Fruit fly (Drosophila melanogaster): ENCODE data around the gene nAChRalpha6.

The nAChRalpha6 gene

DNA sequence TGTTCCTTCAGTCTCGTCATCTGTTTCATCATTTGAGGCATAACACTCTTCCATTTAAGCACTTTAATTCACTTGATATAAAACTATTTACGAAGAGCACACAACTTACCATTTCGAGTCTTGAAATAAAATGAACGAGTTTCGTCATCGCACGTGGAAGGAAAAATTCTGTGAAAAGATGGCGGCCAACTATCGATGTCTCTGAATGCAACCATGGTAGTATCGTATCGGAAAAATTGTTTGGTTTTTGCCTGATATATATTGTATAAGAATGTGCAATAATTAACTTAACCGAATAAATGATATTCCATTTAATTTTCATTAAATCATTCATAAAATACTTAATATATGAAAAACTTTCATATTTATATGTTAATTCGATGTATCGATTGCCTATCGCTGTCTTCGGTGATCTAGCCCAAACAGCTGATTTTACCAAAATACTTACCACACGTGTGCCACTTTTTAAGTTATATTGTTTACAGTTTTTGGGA is 8.9 kb upstream of the nAChRalpha6 start, which contains the start of gene Bka:
TSS of gene Bka (plus strand) at position 417 of the 494 bp plus-strand sequence.
- peak; percentile 87 for TF ChIP-seq CG11617 (GFP tag; optimal IDR thresholded peaks at IDR 0.05)
- TF ChIP-seq ovo (GFP tag; optimal IDR thresholded peaks at IDR 0.05): peak; percentile 18
- TF ChIP-seq kay (GFP tag; ENCODE audit: borderline replicate concordance): no peak
- peak; percentile 73 for TF ChIP-seq tj (GFP tag; optimal IDR thresholded peaks at IDR 0.05)
- no peak for TF ChIP-seq CG12768 (GFP tag; optimal IDR thresholded peaks at IDR 0.05)
- TF ChIP-seq pad (GFP tag; optimal IDR thresholded peaks at IDR 0.05): peak; percentile 48
- peak; percentile 100 for TF ChIP-seq Mnt (GFP tag; optimal IDR thresholded peaks at IDR 0.05)
- no peak for TF ChIP-seq cnc (optimal IDR thresholded peaks at IDR 0.05)
- TF ChIP-seq bab1 (GFP tag; optimal IDR thresholded peaks at IDR 0.05): peak; percentile 83
- TF ChIP-seq CG14711 (tag; optimal IDR thresholded peaks at IDR 0.05): peak; percentile 71
- peak; percentile 38 for TF ChIP-seq CG7045 (GFP tag; optimal IDR thresholded peaks at IDR 0.05)
- peak; percentile 44 for TF ChIP-seq Hr96 (GFP tag; optimal IDR thresholded peaks at IDR 0.05)
- peak; percentile 33 for TF ChIP-seq CG1620 (GFP tag; optimal IDR thresholded peaks at IDR 0.05)
- TF ChIP-seq CG5204 (GFP tag; optimal IDR thresholded peaks at IDR 0.05): no peak
- peak; percentile 19 for TF ChIP-seq cic (GFP tag; optimal IDR thresholded peaks at IDR 0.05)
- TF ChIP-seq CG7101 (tag; optimal IDR thresholded peaks at IDR 0.05): peak; percentile 81
- TF ChIP-seq Clk (GFP tag; optimal IDR thresholded peaks at IDR 0.05): no peak
- no peak for TF ChIP-seq toe (GFP tag; optimal IDR thresholded peaks at IDR 0.05)
- peak; percentile 71 for TF ChIP-seq CG33017 (tag; optimal IDR thresholded peaks at IDR 0.05)
- peak; percentile 69 for TF ChIP-seq Crg-1 (GFP tag; optimal IDR thresholded peaks at IDR 0.05)

dm6 chr2L:9894193-9894592 is 8.1 kb upstream of the nAChRalpha6 start:
- TF ChIP-seq bab1 (GFP tag; optimal IDR thresholded peaks at IDR 0.05): no peak
- no peak for TF ChIP-seq CG7101 (tag; optimal IDR thresholded peaks at IDR 0.05)
- TF ChIP-seq Crg-1 (GFP tag; optimal IDR thresholded peaks at IDR 0.05): no peak
- no peak for TF ChIP-seq CG7045 (GFP tag; optimal IDR thresholded peaks at IDR 0.05)
- TF ChIP-seq CG1620 (GFP tag; optimal IDR thresholded peaks at IDR 0.05): no peak
- no peak for TF ChIP-seq tj (GFP tag; optimal IDR thresholded peaks at IDR 0.05)
- no peak for TF ChIP-seq CG14711 (tag; optimal IDR thresholded peaks at IDR 0.05)
- TF ChIP-seq kay (GFP tag; ENCODE audit: borderline replicate concordance): no peak
- TF ChIP-seq CG5204 (GFP tag; optimal IDR thresholded peaks at IDR 0.05): no peak
- no peak for TF ChIP-seq CG11617 (GFP tag; optimal IDR thresholded peaks at IDR 0.05)
- no peak for TF ChIP-seq toe (GFP tag; optimal IDR thresholded peaks at IDR 0.05)
- no peak for TF ChIP-seq ovo (GFP tag; optimal IDR thresholded peaks at IDR 0.05)
- TF ChIP-seq pad (GFP tag; optimal IDR thresholded peaks at IDR 0.05): no peak
- no peak for TF ChIP-seq Clk (GFP tag; optimal IDR thresholded peaks at IDR 0.05)
- TF ChIP-seq cic (GFP tag; optimal IDR thresholded peaks at IDR 0.05): no peak
- no peak for TF ChIP-seq CG33017 (tag; optimal IDR thresholded peaks at IDR 0.05)

dm6 chr2L:9893183-9893582 is 7.1 kb upstream of the nAChRalpha6 start, which contains the start of gene mtDNA-helicase:
Gene mtDNA-helicase (minus strand): TSS chr2L:9893446.
- no peak for TF ChIP-seq CG11617 (GFP tag; optimal IDR thresholded peaks at IDR 0.05)
- TF ChIP-seq Crg-1 (GFP tag; optimal IDR thresholded peaks at IDR 0.05): peak; percentile 9
- TF ChIP-seq Mnt (GFP tag; optimal IDR thresholded peaks at IDR 0.05): peak; percentile 80
- TF ChIP-seq kay (GFP tag; ENCODE audit: borderline replicate concordance): no peak
- peak; percentile 13 for TF ChIP-seq bab1 (GFP tag; optimal IDR thresholded peaks at IDR 0.05)

dm6 chr2L:9890576-9890975 is 4.5 kb upstream of the nAChRalpha6 start, which contains the start of the genes CG34183 and CG4537:
Gene CG34183 (minus strand): TSS chr2L:9890772.
Gene CG4537 (plus strand): TSS chr2L:9890885.
- TF ChIP-seq CG7101 (tag; optimal IDR thresholded peaks at IDR 0.05): peak; percentile 5
- peak; percentile 35 for TF ChIP-seq bab1 (GFP tag; optimal IDR thresholded peaks at IDR 0.05)
- TF ChIP-seq Mnt (GFP tag; optimal IDR thresholded peaks at IDR 0.05): peak; percentile 49
- TF ChIP-seq Crg-1 (GFP tag; optimal IDR thresholded peaks at IDR 0.05): no peak
- no peak for TF ChIP-seq CG14711 (tag; optimal IDR thresholded peaks at IDR 0.05)
- no peak for TF ChIP-seq CG5204 (GFP tag; optimal IDR thresholded peaks at IDR 0.05)
- no peak for TF ChIP-seq kay (GFP tag; ENCODE audit: borderline replicate concordance)
- no peak for TF ChIP-seq CG33017 (tag; optimal IDR thresholded peaks at IDR 0.05)
- TF ChIP-seq CG7045 (GFP tag; optimal IDR thresholded peaks at IDR 0.05): no peak
- TF ChIP-seq toe (GFP tag; optimal IDR thresholded peaks at IDR 0.05): no peak
- peak; percentile 34 for TF ChIP-seq CG1620 (GFP tag; optimal IDR thresholded peaks at IDR 0.05)
- no peak for TF ChIP-seq Hr96 (GFP tag; optimal IDR thresholded peaks at IDR 0.05)
- TF ChIP-seq CG11617 (GFP tag; optimal IDR thresholded peaks at IDR 0.05): no peak
- no peak for TF ChIP-seq ovo (GFP tag; optimal IDR thresholded peaks at IDR 0.05)
- TF ChIP-seq tj (GFP tag; optimal IDR thresholded peaks at IDR 0.05): no peak
- no peak for TF ChIP-seq Clk (GFP tag; optimal IDR thresholded peaks at IDR 0.05)
- TF ChIP-seq CG12768 (GFP tag; optimal IDR thresholded peaks at IDR 0.05): no peak
- TF ChIP-seq cnc (optimal IDR thresholded peaks at IDR 0.05): no peak
- no peak for TF ChIP-seq pad (GFP tag; optimal IDR thresholded peaks at IDR 0.05)
- TF ChIP-seq cic (GFP tag; optimal IDR thresholded peaks at IDR 0.05): no peak

DNA sequence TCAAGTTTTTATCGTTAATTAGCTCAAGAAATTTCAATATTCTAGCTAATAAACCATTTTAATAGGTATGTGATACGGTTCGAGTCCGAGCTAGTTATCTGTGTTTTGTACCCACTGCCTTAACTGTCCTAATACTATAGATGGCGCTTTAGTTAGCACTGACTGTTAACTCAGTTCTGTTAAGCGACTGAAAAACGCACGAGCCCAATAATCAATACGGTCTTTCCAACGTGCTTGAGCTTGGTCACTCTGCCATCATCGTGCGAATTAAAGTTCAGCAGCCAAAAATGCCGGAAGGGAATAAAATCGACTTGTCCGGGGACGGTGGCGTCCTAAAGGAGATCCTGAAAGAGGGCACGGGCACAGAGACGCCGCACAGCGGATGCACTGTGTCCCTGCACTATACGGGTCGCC is 1.8 kb upstream of the nAChRalpha6 start, which contains the start of gene Fkbp59:
TSS of gene Fkbp59 (plus strand) at position 150 of the 414 bp plus-strand sequence.
- no peak for TF ChIP-seq CG7045 (GFP tag; optimal IDR thresholded peaks at IDR 0.05)
- TF ChIP-seq CG7101 (tag; optimal IDR thresholded peaks at IDR 0.05): peak; percentile 10
- TF ChIP-seq CG1620 (GFP tag; optimal IDR thresholded peaks at IDR 0.05): peak; percentile 8
- TF ChIP-seq bab1 (GFP tag; optimal IDR thresholded peaks at IDR 0.05): peak; percentile 23
- no peak for TF ChIP-seq tj (GFP tag; optimal IDR thresholded peaks at IDR 0.05)
- peak; percentile 25 for TF ChIP-seq CG33017 (tag; optimal IDR thresholded peaks at IDR 0.05)
- TF ChIP-seq CG14711 (tag; optimal IDR thresholded peaks at IDR 0.05): no peak
- TF ChIP-seq CG12768 (GFP tag; optimal IDR thresholded peaks at IDR 0.05): no peak
- peak; percentile 80 for TF ChIP-seq Mnt (GFP tag; optimal IDR thresholded peaks at IDR 0.05)
- TF ChIP-seq Hr96 (GFP tag; optimal IDR thresholded peaks at IDR 0.05): no peak
- TF ChIP-seq CG11617 (GFP tag; optimal IDR thresholded peaks at IDR 0.05): no peak
- peak; percentile 5 for TF ChIP-seq ovo (GFP tag; optimal IDR thresholded peaks at IDR 0.05)

Data from whole organism, adult.